Worm (Caenorhabditis elegans) whole organism, L2 larva: ENCODE data around the gene mcm-10.

ENCODE experiments used
- C34F6.9 ChIP-seq: fragments of 150-350 bp; optimal IDR thresholded peaks from 2 replicates; lab custom pipeline; 2014; ENCODE audit warnings: missing biosample characterization, missing genetic modification characterization
- F13H6.1 ChIP-seq: sonication (generic microtip); optimal IDR thresholded peaks from 2 replicates; lab custom pipeline; 2016; ENCODE audit warnings: missing genetic modification characterization, missing compliant biosample characterization
- R02D3.7 ChIP-seq: fragments of 150-350 bp; optimal IDR thresholded peaks from 2 replicates; lab custom pipeline; 2014; ENCODE audit warnings: missing biosample characterization, missing genetic modification characterization
- Y55F3AM.14 ChIP-seq: fragments of 200-800 bp; sonication (Bioruptor generic); optimal IDR thresholded peaks from 2 replicates; lab custom pipeline; 2018; ENCODE audit warnings: mild to moderate bottlenecking, missing genetic modification characterization, missing compliant biosample characterization
- ZK546.5 ChIP-seq: sonication (generic microtip); optimal IDR thresholded peaks from 2 replicates; lab custom pipeline; 2017; ENCODE audit warnings: missing biosample characterization, missing genetic modification characterization
- alr-1 ChIP-seq: fragments of 150-350 bp; optimal IDR thresholded peaks from 2 replicates; lab custom pipeline; 2014; ENCODE audit warnings: missing biosample characterization, missing genetic modification characterization
- aly-2 ChIP-seq: fragments of 150-350 bp; optimal IDR thresholded peaks from 2 replicates; lab custom pipeline; 2014; ENCODE audit warnings: missing biosample characterization, missing genetic modification characterization
- ama-1 ChIP-seq: fragments of 150-350 bp; optimal IDR thresholded peaks from 2 replicates; lab custom pipeline; 2018; ENCODE audit warnings: inconsistent platforms
- blmp-1 ChIP-seq: sonication (generic microtip); optimal IDR thresholded peaks from 2 replicates; lab custom pipeline; 2017; ENCODE audit warnings: missing genetic modification characterization, mild to moderate bottlenecking, missing compliant biosample characterization, antibody characterized with exemption, moderate library complexity; ENCODE audit not compliant: insufficient read depth
- ceh-16 ChIP-seq: fragments of 150-350 bp; optimal IDR thresholded peaks from 2 replicates; lab custom pipeline; 2014; ENCODE audit warnings: missing biosample characterization, missing genetic modification characterization
- ceh-82 ChIP-seq: fragments of 150-350 bp; optimal IDR thresholded peaks from 2 replicates; lab custom pipeline; 2014; ENCODE audit warnings: missing biosample characterization, missing genetic modification characterization
- crh-2 ChIP-seq: sonication (generic microtip); optimal IDR thresholded peaks from 2 replicates; lab custom pipeline; 2017; ENCODE audit warnings: missing biosample characterization, missing genetic modification characterization
- dmd-4 ChIP-seq: sonication (generic microtip); optimal IDR thresholded peaks from 2 replicates; lab custom pipeline; 2017; ENCODE audit warnings: missing biosample characterization, missing genetic modification characterization
- egl-27 ChIP-seq: sonication (generic microtip); optimal IDR thresholded peaks from 3 replicates; lab custom pipeline; 2017; ENCODE audit warnings: missing biosample characterization, missing genetic modification reagents, missing genetic modification characterization
- elt-1 ChIP-seq: fragments of 150-350 bp; optimal IDR thresholded peaks from 2 replicates; lab custom pipeline; 2014; ENCODE audit warnings: missing biosample characterization, missing genetic modification characterization
- elt-3 ChIP-seq: sonication (generic microtip); optimal IDR thresholded peaks from 2 replicates; lab custom pipeline; 2017; ENCODE audit warnings: missing biosample characterization, missing genetic modification characterization
- fos-1 ChIP-seq: fragments of 150-350 bp; optimal IDR thresholded peaks from 2 replicates; lab custom pipeline; 2014; ENCODE audit warnings: missing biosample characterization, missing genetic modification characterization
- gmeb-1 ChIP-seq: fragments of 150-350 bp; optimal IDR thresholded peaks from 2 replicates; lab custom pipeline; 2014; ENCODE audit warnings: missing biosample characterization, missing genetic modification characterization
- lin-11 ChIP-seq: fragments of 150-350 bp; sonication (generic microtip); optimal IDR thresholded peaks from 2 replicates; lab custom pipeline; 2014; ENCODE audit warnings: missing biosample characterization, missing genetic modification characterization, inconsistent platforms, mixed read lengths
- lin-13 ChIP-seq: fragments of 150-350 bp; optimal IDR thresholded peaks from 2 replicates; lab custom pipeline; 2014; ENCODE audit warnings: missing biosample characterization, missing genetic modification reagents, missing genetic modification characterization
- lin-39 ChIP-seq: fragments of 150-350 bp; optimal IDR thresholded peaks from 2 replicates; lab custom pipeline; 2014; ENCODE audit warnings: missing biosample characterization, missing genetic modification reagents, missing genetic modification characterization
- lsy-2 ChIP-seq, 2 experiments: fragments of 150-350 bp in 1 of 2; sonication (generic microtip) in 1 of 2; optimal IDR thresholded peaks; 2 replicates each; lab custom pipeline; 2014 to 2017; ENCODE audit warnings: missing biosample characterization in 2 of 2, missing genetic modification characterization in 2 of 2
- mab-5 ChIP-seq: fragments of 150-350 bp; optimal IDR thresholded peaks from 2 replicates; lab custom pipeline; 2014; ENCODE audit warnings: missing biosample characterization, missing genetic modification characterization
- mbf-1 ChIP-seq: sonication (generic microtip); optimal IDR thresholded peaks from 2 replicates; lab custom pipeline; 2017; ENCODE audit warnings: missing biosample characterization, missing genetic modification characterization
- mdl-1 ChIP-seq, 2 experiments: fragments of 150-350 bp in 1 of 2; sonication (generic microtip) in 1 of 2; optimal IDR thresholded peaks; 2 replicates each; lab custom pipeline; 2017; ENCODE audit warnings: missing biosample characterization in 2 of 2, missing genetic modification characterization in 2 of 2
- nhr-10 ChIP-seq: sonication (generic microtip); optimal IDR thresholded peaks from 2 replicates; lab custom pipeline; 2017; ENCODE audit warnings: missing biosample characterization, missing genetic modification characterization
- nhr-11 ChIP-seq: fragments of 150-350 bp; optimal IDR thresholded peaks from 2 replicates; lab custom pipeline; 2014; ENCODE audit warnings: missing biosample characterization, missing genetic modification characterization
- nhr-12 ChIP-seq: fragments of 150-350 bp; optimal IDR thresholded peaks from 2 replicates; lab custom pipeline; 2014; ENCODE audit warnings: missing biosample characterization, missing genetic modification characterization
- nhr-129 ChIP-seq: fragments of 150-350 bp; optimal IDR thresholded peaks from 2 replicates; lab custom pipeline; 2014; ENCODE audit warnings: missing biosample characterization, missing genetic modification characterization
- nhr-21 ChIP-seq: fragments of 150-350 bp; optimal IDR thresholded peaks from 2 replicates; lab custom pipeline; 2014; ENCODE audit warnings: missing biosample characterization, missing genetic modification characterization
- nhr-23 ChIP-seq: fragments of 150-350 bp; optimal IDR thresholded peaks from 2 replicates; lab custom pipeline; 2014; ENCODE audit warnings: missing biosample characterization, missing genetic modification reagents, missing genetic modification characterization
- nhr-237 ChIP-seq: fragments of 150-350 bp; optimal IDR thresholded peaks from 2 replicates; lab custom pipeline; 2014; ENCODE audit warnings: missing biosample characterization, missing genetic modification characterization
- nhr-25 ChIP-seq: fragments of 150-350 bp; sonication (generic microtip); optimal IDR thresholded peaks from 3 replicates; lab custom pipeline; 2014; ENCODE audit warnings: missing biosample characterization, missing genetic modification characterization
- nhr-6 ChIP-seq: fragments of 150-350 bp; optimal IDR thresholded peaks from 2 replicates; lab custom pipeline; 2014; ENCODE audit warnings: missing biosample characterization, missing genetic modification characterization
- nhr-77 ChIP-seq: fragments of 150-350 bp; optimal IDR thresholded peaks from 2 replicates; lab custom pipeline; 2014; ENCODE audit warnings: missing biosample characterization, missing genetic modification characterization
- peb-1 ChIP-seq: fragments of 150-350 bp; optimal IDR thresholded peaks from 2 replicates; lab custom pipeline; 2014; ENCODE audit warnings: missing biosample characterization, missing genetic modification characterization
- sem-4 ChIP-seq: fragments of 150-350 bp; optimal IDR thresholded peaks from 2 replicates; lab custom pipeline; 2014; ENCODE audit warnings: missing biosample characterization, missing genetic modification reagents, missing genetic modification characterization
- skn-1 ChIP-seq: sonication (generic microtip); optimal IDR thresholded peaks from 2 replicates; lab custom pipeline; 2017; ENCODE audit warnings: missing biosample characterization, missing genetic modification characterization
- sma-3 ChIP-seq: sonication (generic microtip); optimal IDR thresholded peaks from 2 replicates; lab custom pipeline; 2016; ENCODE audit warnings: missing genetic modification reagents, missing genetic modification characterization, missing compliant biosample characterization
- sma-9 ChIP-seq, 2 experiments: fragments of 150-350 bp in 1 of 2; sonication (generic microtip) in 1 of 2; optimal IDR thresholded peaks; 2 replicates each; lab custom pipeline; 2014 to 2016; ENCODE audit warnings: missing genetic modification characterization in 2 of 2, mild to moderate bottlenecking in 1 of 2, missing biosample characterization in 1 of 2, missing compliant biosample characterization in 1 of 2, missing genetic modification reagents in 1 of 2, moderate library complexity in 1 of 2
- snpc-4 ChIP-seq: fragments of 150-350 bp; optimal IDR thresholded peaks from 2 replicates; lab custom pipeline; 2014; ENCODE audit warnings: missing biosample characterization, missing genetic modification characterization
- unc-39 ChIP-seq: fragments of 150-350 bp; optimal IDR thresholded peaks from 2 replicates; lab custom pipeline; 2014; ENCODE audit warnings: missing biosample characterization, missing genetic modification characterization
- unc-55 ChIP-seq: fragments of 150-350 bp; sonication (generic microtip); optimal IDR thresholded peaks from 3 replicates; lab custom pipeline; 2014; ENCODE audit warnings: missing biosample characterization, missing genetic modification reagents, missing genetic modification characterization
- unc-62 ChIP-seq: fragments of 150-350 bp; optimal IDR thresholded peaks from 2 replicates; lab custom pipeline; 2014; ENCODE audit warnings: missing biosample characterization, missing genetic modification reagents, missing genetic modification characterization
- zag-1 ChIP-seq: fragments of 150-350 bp; optimal IDR thresholded peaks from 2 replicates; lab custom pipeline; 2014; ENCODE audit warnings: missing biosample characterization, missing genetic modification characterization
- ztf-1 ChIP-seq: fragments of 200-800 bp; sonication (Bioruptor generic); conservative IDR thresholded peaks from 2 replicates; pipeline ENCODE4 v1.3.6; 2022; ENCODE audit warnings: missing genetic modification characterization, missing compliant biosample characterization
- ztf-11 ChIP-seq: sonication (generic microtip); optimal IDR thresholded peaks from 2 replicates; lab custom pipeline; 2017; ENCODE audit warnings: missing biosample characterization, missing genetic modification characterization
- ztf-4 ChIP-seq: fragments of 150-350 bp; optimal IDR thresholded peaks from 2 replicates; lab custom pipeline; 2014; ENCODE audit warnings: missing biosample characterization, missing genetic modification characterization

mcm-10 gene

ce11 chrIII:11317164-11317620 lies at the start of gene mcm-10:
Gene mcm-10 (plus strand): TSS chrIII:11317570.
- TF ChIP-seq ztf-11 (tag; lab: Kevin White, UChicago): no peak
- TF ChIP-seq lin-13 (GFP tag; lab: Kevin White, UChicago): peak; percentile 66
- peak; percentile 89 for TF ChIP-seq gmeb-1 (tag; lab: Kevin White, UChicago)
- peak; percentile 72 for TF ChIP-seq nhr-129 (tag; lab: Kevin White, UChicago)
- TF ChIP-seq R02D3.7 (tag; lab: Kevin White, UChicago): no peak
- TF ChIP-seq nhr-6 (tag; lab: Kevin White, UChicago): no peak
- TF ChIP-seq sma-9 (GFP tag; optimal IDR thresholded peaks at IDR 0.05; lab: Kevin White, UChicago): no peak
- TF ChIP-seq sma-9 (tag; optimal IDR thresholded peaks at IDR 0.05; lab: Kevin White, UChicago): no peak
- peak; percentile 88 for TF ChIP-seq sma-3 (GFP tag; lab: Kevin White, UChicago)
- no peak for TF ChIP-seq ceh-16
- no peak for TF ChIP-seq mbf-1
- no peak for TF ChIP-seq nhr-11 (tag; lab: Kevin White, UChicago)
- no peak for TF ChIP-seq sem-4 (tag; lab: Kevin White, UChicago)
- TF ChIP-seq nhr-25 (tag; lab: Kevin White, UChicago): peak; percentile 49
- TF ChIP-seq F13H6.1: peak; percentile 73
- no peak for TF ChIP-seq elt-3 (tag; lab: Kevin White, UChicago)
- TF ChIP-seq alr-1 (tag; lab: Kevin White, UChicago): no peak
- TF ChIP-seq aly-2: no peak
- TF ChIP-seq snpc-4 (tag; lab: Kevin White, UChicago): no peak
- TF ChIP-seq ceh-82 (tag; lab: Kevin White, UChicago): no peak
- TF ChIP-seq fos-1: peak; percentile 1
- no peak for TF ChIP-seq ztf-1 (GFP tag; lab: Robert Waterston, UW)
- no peak for TF ChIP-seq elt-1 (tag; lab: Kevin White, UChicago)
- TF ChIP-seq mdl-1 (tag; optimal IDR thresholded peaks at IDR 0.05; lab: Kevin White, UChicago): no peak
- TF ChIP-seq Y55F3AM.14 (GFP tag; lab: Kevin White, UChicago): peak; percentile 45
- TF ChIP-seq lin-39: no peak
- TF ChIP-seq nhr-23: no peak
- peak; percentile 26 for TF ChIP-seq nhr-21 (tag; lab: Kevin White, UChicago)
- no peak for TF ChIP-seq nhr-77 (tag; lab: Kevin White, UChicago)
- TF ChIP-seq nhr-12: no peak
- peak; percentile 57 for TF ChIP-seq lin-11 (tag; lab: Kevin White, UChicago)
- TF ChIP-seq crh-2 (tag; lab: Kevin White, UChicago): peak; percentile 69
- no peak for TF ChIP-seq egl-27 (tag; lab: Kevin White, UChicago)
- peak; percentile 25 for TF ChIP-seq mab-5 (tag; lab: Kevin White, UChicago)
- TF ChIP-seq unc-62 (GFP tag; lab: Kevin White, UChicago): no peak
- TF ChIP-seq lsy-2 (tag; optimal IDR thresholded peaks at IDR 0.05; lab: Kevin White, UChicago): peak; percentile 70 to 83
- no peak for TF ChIP-seq peb-1 (tag; lab: Kevin White, UChicago)
- TF ChIP-seq C34F6.9 (tag; lab: Kevin White, UChicago): peak; percentile 86
- no peak for TF ChIP-seq blmp-1 (tag; lab: Kevin White, UChicago)
- no peak for TF ChIP-seq ZK546.5 (tag; lab: Kevin White, UChicago)
- TF ChIP-seq nhr-237 (tag; lab: Kevin White, UChicago): peak; percentile 28
- no peak for TF ChIP-seq ama-1
- no peak for TF ChIP-seq unc-39 (tag; lab: Kevin White, UChicago)
- peak; percentile 81 for TF ChIP-seq unc-55 (GFP tag; lab: Kevin White, UChicago)
- no peak for TF ChIP-seq nhr-10 (tag; lab: Kevin White, UChicago)
- no peak for TF ChIP-seq dmd-4 (tag; lab: Kevin White, UChicago)
- TF ChIP-seq skn-1 (tag; lab: Kevin White, UChicago): no peak
- no peak for TF ChIP-seq ztf-4 (tag; lab: Kevin White, UChicago)
- no peak for TF ChIP-seq zag-1 (tag; lab: Kevin White, UChicago)
